Worm (Caenorhabditis elegans): ENCODE results near the gene srlf-13.

srlf-13 gene

DNA sequence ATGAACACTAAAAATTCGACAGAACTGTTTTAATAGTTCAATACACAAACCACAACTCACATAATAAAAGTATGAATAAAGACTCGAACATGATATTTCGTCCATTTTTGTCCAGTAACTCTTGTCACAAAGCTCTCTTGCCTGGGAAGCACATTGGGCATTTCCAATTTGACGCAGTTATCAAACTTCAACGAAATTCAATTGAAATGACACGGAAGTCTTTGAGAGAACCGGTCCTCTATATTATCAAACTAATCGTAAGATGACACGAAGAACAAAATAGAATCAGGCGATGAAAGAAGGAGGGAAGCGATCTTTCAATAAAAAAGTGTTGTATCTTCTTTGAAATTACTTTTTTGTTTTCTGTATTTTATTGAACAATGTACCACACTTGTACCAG, 41.4 kb downstream of the srlf-13 start, which contains the start of gene T11G6.3:
T11G6.3 (minus strand) TSS at position 189 of the 400 bp plus-strand sequence.
- no peak for TF ChIP-seq mdl-1 (tag; optimal IDR thresholded peaks at IDR 0.05)
- TF ChIP-seq ama-1 (optimal IDR thresholded peaks at IDR 0.05): no peak
- TF ChIP-seq R02D3.7 (tag; optimal IDR thresholded peaks at IDR 0.05): no peak
- no peak for TF ChIP-seq arid-1 (GFP tag; conservative IDR thresholded peaks at IDR 0.05)
- peak; percentile 91 for TF ChIP-seq aha-1 (tag)
- no peak for TF ChIP-seq ztf-7 (tag; optimal IDR thresholded peaks at IDR 0.05)
- TF ChIP-seq php-3 (GFP tag; IDR thresholded peaks at IDR 0.05): no peak
- TF ChIP-seq nhr-42 (GFP tag; IDR thresholded peaks at IDR 0.05): no peak
- TF ChIP-seq egl-27 (tag; optimal IDR thresholded peaks at IDR 0.05): no peak
- TF ChIP-seq nhr-76 (tag; optimal IDR thresholded peaks at IDR 0.05): peak; percentile 13
- no peak for TF ChIP-seq dmd-6 (GFP tag; IDR thresholded peaks at IDR 0.05)
- TF ChIP-seq hlh-11 (tag; optimal IDR thresholded peaks at IDR 0.05): peak; percentile 6
- TF ChIP-seq Y105C5A.15 (GFP tag; IDR thresholded peaks at IDR 0.05): no peak
- TF ChIP-seq saeg-2 (GFP tag; IDR thresholded peaks at IDR 0.05): no peak
- TF ChIP-seq nhr-11 (tag; optimal IDR thresholded peaks at IDR 0.05): no peak
- peak; percentile 4 for TF ChIP-seq cey-2 (tag; optimal IDR thresholded peaks at IDR 0.05; ENCODE audit: borderline replicate concordance, insufficient read depth)
- no peak for TF ChIP-seq Y48G9A.11 (GFP tag; IDR thresholded peaks at IDR 0.05)
- TF ChIP-seq nhr-28 (tag; optimal IDR thresholded peaks at IDR 0.05): peak; percentile 28
- TF ChIP-seq ceh-28 (tag; optimal IDR thresholded peaks at IDR 0.05): no peak
- TF ChIP-seq dmd-9 (GFP tag; IDR thresholded peaks at IDR 0.05): no peak

DNA sequence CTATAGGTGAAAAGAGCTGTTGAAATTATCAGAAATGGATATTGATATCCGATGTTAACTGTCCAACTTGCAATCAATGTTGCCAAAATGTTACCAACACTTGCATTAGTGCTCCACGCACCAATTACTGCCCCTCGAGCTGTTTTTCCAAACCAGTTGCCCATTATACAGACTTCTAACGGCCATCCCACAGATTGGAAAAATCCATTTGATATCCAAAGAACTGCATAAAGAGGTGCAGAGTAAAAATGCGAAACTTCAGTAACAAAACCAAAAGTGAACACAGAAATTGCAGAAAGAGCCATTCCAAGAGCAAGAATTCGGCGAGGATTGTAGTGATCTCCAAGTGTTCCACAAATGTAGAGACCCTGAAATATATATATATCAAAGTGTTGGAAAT, 42.4 kb downstream of the srlf-13 start:
- TF ChIP-seq aha-1 (tag): peak; percentile 53
- no peak for TF ChIP-seq dmd-6 (GFP tag; IDR thresholded peaks at IDR 0.05)
- TF ChIP-seq ama-1 (optimal IDR thresholded peaks at IDR 0.05): no peak
- TF ChIP-seq tag-97 (GFP tag; IDR thresholded peaks at IDR 0.05): no peak
- no peak for TF ChIP-seq Y5F2A.4 (GFP tag; optimal IDR thresholded peaks at IDR 0.05)
- no peak for TF ChIP-seq Y105C5A.15 (GFP tag; IDR thresholded peaks at IDR 0.05)

DNA sequence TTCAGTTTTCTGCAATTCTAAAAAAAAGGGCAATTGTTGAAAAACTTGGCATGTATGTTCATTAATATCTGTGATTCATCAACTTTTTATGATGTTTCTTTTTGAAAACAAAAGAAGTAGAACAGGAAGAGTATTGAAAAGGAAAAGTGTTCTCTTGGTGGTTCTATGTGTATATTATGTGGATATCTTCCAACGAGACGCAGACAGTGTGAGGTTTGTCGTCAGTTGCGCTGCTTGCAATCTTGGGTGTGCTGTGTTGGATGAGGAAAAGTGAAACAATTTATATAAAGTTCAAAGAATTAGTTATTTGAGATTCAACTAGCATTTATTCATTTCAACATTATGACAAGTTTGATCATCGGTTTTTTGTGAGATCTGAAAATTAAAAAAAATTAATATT, 44.0 kb downstream of the srlf-13 start:
- peak; percentile 44 for TF ChIP-seq nhr-28 (tag; optimal IDR thresholded peaks at IDR 0.05)
- no peak for TF ChIP-seq aha-1 (tag)
- peak; percentile 26 for TF ChIP-seq nhr-6 (tag; optimal IDR thresholded peaks at IDR 0.05)
- TF ChIP-seq snpc-4 (tag; optimal IDR thresholded peaks at IDR 0.05): no peak
- TF ChIP-seq dve-1 (tag; optimal IDR thresholded peaks at IDR 0.05; ENCODE audit: insufficient read depth): peak; percentile 42
- TF ChIP-seq tag-97 (GFP tag; IDR thresholded peaks at IDR 0.05): no peak
- peak in 1 of 2 experiments; percentile 57 for TF ChIP-seq lsy-2 (tag; optimal IDR thresholded peaks at IDR 0.05)
- TF ChIP-seq mes-2 (tag; optimal IDR thresholded peaks at IDR 0.05; ENCODE audit: poor library complexity, severe bottlenecking): peak; percentile 3
- TF ChIP-seq mdl-1 (tag; optimal IDR thresholded peaks at IDR 0.05): peak in 1 of 2 experiments; percentile 45
- TF ChIP-seq hlh-11 (tag; optimal IDR thresholded peaks at IDR 0.05): peak; percentile 12
- no peak for TF ChIP-seq daf-16 (GFP tag; optimal IDR thresholded peaks at IDR 0.05)
- TF ChIP-seq daf-16 (tag; optimal IDR thresholded peaks at IDR 0.05): peak; percentile 35
- TF ChIP-seq zip-11 (GFP tag; IDR thresholded peaks at IDR 0.05): no peak
- peak; percentile 42 for TF ChIP-seq mep-1 (tag; optimal IDR thresholded peaks at IDR 0.05)
- peak; percentile 4 for TF ChIP-seq hlh-30 (tag; optimal IDR thresholded peaks at IDR 0.05; ENCODE audit: insufficient read depth)
- no peak for TF ChIP-seq zfp-3 (GFP tag; conservative IDR thresholded peaks at IDR 0.05)
- TF ChIP-seq pqm-1 (tag; optimal IDR thresholded peaks at IDR 0.05): no peak
- no peak for TF ChIP-seq pha-4 (GFP tag; IDR thresholded peaks at IDR 0.05)
- TF ChIP-seq pha-4 (tag; optimal IDR thresholded peaks at IDR 0.05): peak; percentile 19
- TF ChIP-seq unc-62 (GFP tag; optimal IDR thresholded peaks at IDR 0.05 in 1 of 2): no peak
- no peak for TF ChIP-seq unc-62 (tag; optimal IDR thresholded peaks at IDR 0.05)
